Worm (Caenorhabditis elegans) whole organism, young adult: ENCODE measurements around the gene grl-6.

Experiments
- lin-40 ChIP-seq: sonication (generic microtip); optimal IDR thresholded peaks from 2 replicates; lab custom pipeline; 2016; ENCODE audit warnings: missing genetic modification characterization, mild to moderate bottlenecking, missing compliant biosample characterization, missing genotype, missing genetic modification reagents
- nhr-27 ChIP-seq: fragments of 200-800 bp; sonication (Bioruptor generic); optimal IDR thresholded peaks from 2 replicates; lab custom pipeline; 2018; ENCODE audit warnings: mild to moderate bottlenecking, missing genetic modification characterization, moderate library complexity, missing compliant biosample characterization
- unc-62 ChIP-seq: fragments of 150-350 bp; optimal IDR thresholded peaks from 2 replicates; lab custom pipeline; 2014; ENCODE audit warnings: missing biosample characterization, missing genetic modification reagents, missing genetic modification characterization

DNA sequence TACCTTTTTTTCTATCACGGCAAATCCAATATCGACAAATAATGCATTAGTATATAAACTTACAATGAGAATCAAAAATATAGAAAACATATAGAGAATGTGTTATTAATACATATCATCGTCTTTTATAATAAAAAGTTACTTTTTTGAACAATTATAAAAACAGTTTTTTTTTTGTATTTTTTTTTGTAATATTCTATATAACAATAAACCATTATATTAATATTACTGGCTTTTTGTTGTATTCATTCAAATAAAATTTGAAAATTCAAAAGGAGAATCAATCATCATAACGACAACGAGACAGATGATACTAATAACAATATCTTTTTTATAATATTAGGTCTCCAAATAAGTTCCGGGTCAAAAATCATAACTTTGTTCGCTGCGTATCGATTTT lies 13.2 kb downstream of the grl-6 start, which contains the start of gene K10C2.8:
- TF ChIP-seq nhr-27 (no peak), lin-40 (tag; lab: Kevin White, UChicago) (no peak), unc-62 (GFP tag; lab: Kevin White, UChicago) (no peak)
